Fruit fly (Drosophila melanogaster) whole organism, embryonic: ENCODE measurements around the gene Pex5.

Source experiments
- Ada2b ChIP-seq: fragments of 200-800 bp; sonication (Bioruptor generic); IDR thresholded peaks from 2 replicates; pipeline ENCODE4 v1.3.6; 2022; ENCODE audit warnings: missing biosample characterization, missing genetic modification characterization
- Bteb2 ChIP-seq: fragments of 200-800 bp; sonication (Bioruptor generic); optimal IDR thresholded peaks from 2 replicates; lab custom pipeline; 2016; ENCODE audit warnings: missing biosample characterization, missing genetic modification characterization
- CG1024 ChIP-seq: fragments of 200-800 bp; sonication (Bioruptor generic); IDR thresholded peaks from 2 replicates; pipeline ENCODE4 v1.3.6; 2022; ENCODE audit warnings: missing biosample characterization, missing genetic modification characterization
- CG10274 ChIP-seq: fragments of 200-800 bp; sonication (Bioruptor generic); optimal IDR thresholded peaks from 3 replicates; lab custom pipeline; 2017; ENCODE audit warnings: missing biosample characterization, mild to moderate bottlenecking, missing genetic modification characterization
- CG12071 ChIP-seq: fragments of 200-800 bp; sonication (Bioruptor generic); optimal IDR thresholded peaks from 3 replicates; lab custom pipeline; 2018; ENCODE audit warnings: missing biosample characterization, mild to moderate bottlenecking, missing genetic modification characterization
- CG12391 ChIP-seq: fragments of 200-800 bp; sonication (Bioruptor generic); optimal IDR thresholded peaks from 3 replicates; lab custom pipeline; 2018; ENCODE audit warnings: missing biosample characterization, mild to moderate bottlenecking, missing genetic modification characterization, moderate library complexity
- CG12659 ChIP-seq: fragments of 200-800 bp; sonication (Bioruptor generic); optimal IDR thresholded peaks from 3 replicates; lab custom pipeline; 2017; ENCODE audit warnings: mild to moderate bottlenecking, missing biosample characterization, missing genetic modification reagents, missing genetic modification characterization
- CG12744 ChIP-seq: fragments of 200-800 bp; sonication (Bioruptor generic); optimal IDR thresholded peaks from 2 replicates; lab custom pipeline; 2016; ENCODE audit warnings: missing biosample characterization, missing genetic modification characterization
- CG13424 ChIP-seq: fragments of 200-800 bp; sonication (Bioruptor generic); optimal IDR thresholded peaks from 2 replicates; lab custom pipeline; 2019; ENCODE audit warnings: missing biosample characterization, mild to moderate bottlenecking, missing genetic modification characterization, moderate library complexity
- CG13775 ChIP-seq: fragments of 200-800 bp; sonication (Bioruptor generic); optimal IDR thresholded peaks from 3 replicates; lab custom pipeline; 2017; ENCODE audit warnings: missing biosample characterization, mild to moderate bottlenecking, missing genetic modification characterization
- CG14014 ChIP-seq: fragments of 200-800 bp; sonication (Bioruptor generic); IDR thresholded peaks from 2 replicates; pipeline ENCODE4 v1.3.6; 2022; ENCODE audit warnings: missing biosample characterization, missing genetic modification characterization
- CG14860 ChIP-seq: fragments of 200-800 bp; sonication (Bioruptor generic); IDR thresholded peaks from 3 replicates; pipeline ENCODE4 v1.3.6; 2022; ENCODE audit warnings: missing biosample characterization, missing genetic modification characterization; ENCODE audit not compliant: partially characterized antibody
- CG14965 ChIP-seq: fragments of 200-800 bp; sonication (Bioruptor generic); optimal IDR thresholded peaks from 2 replicates; lab custom pipeline; 2016; ENCODE audit warnings: missing biosample characterization, missing genetic modification characterization, borderline replicate concordance
- CG15696 ChIP-seq: fragments of 200-800 bp; sonication (Bioruptor generic); optimal IDR thresholded peaks from 2 replicates; lab custom pipeline; 2019; ENCODE audit warnings: missing biosample characterization, mild to moderate bottlenecking, missing genetic modification characterization, moderate library complexity
- CG16813 ChIP-seq: fragments of 200-800 bp; sonication (Bioruptor generic); IDR thresholded peaks from 3 replicates; pipeline ENCODE4 v1.3.6; 2022; ENCODE audit warnings: missing biosample characterization, missing genetic modification characterization; ENCODE audit not compliant: partially characterized antibody
- CG16815 ChIP-seq: fragments of 200-800 bp; sonication (Bioruptor generic); optimal IDR thresholded peaks from 3 replicates; lab custom pipeline; 2017; ENCODE audit warnings: missing biosample characterization, mild to moderate bottlenecking, missing genetic modification characterization
- CG2712 ChIP-seq: fragments of 200-800 bp; optimal IDR thresholded peaks from 3 replicates; lab custom pipeline; 2019; ENCODE audit warnings: missing biosample characterization, mild to moderate bottlenecking, missing genetic modification characterization, moderate library complexity
- CG31441 ChIP-seq: fragments of 200-800 bp; sonication (Bioruptor generic); IDR thresholded peaks from 2 replicates; pipeline ENCODE4 v1.3.6; 2022; ENCODE audit warnings: missing biosample characterization, missing genetic modification characterization
- CG32772 ChIP-seq: fragments of 200-800 bp; sonication (Bioruptor generic); IDR thresholded peaks from 2 replicates; pipeline ENCODE4 v1.3.6; 2022; ENCODE audit warnings: missing biosample characterization, missing genetic modification characterization
- CG34224 ChIP-seq: fragments of 200-800 bp; sonication (Bioruptor generic); IDR thresholded peaks from 3 replicates; pipeline ENCODE4 v1.3.6; 2022; ENCODE audit warnings: missing biosample characterization, missing genetic modification characterization; ENCODE audit not compliant: partially characterized antibody
- CG3838 ChIP-seq: fragments of 200-800 bp; sonication (Bioruptor generic); optimal IDR thresholded peaks from 3 replicates; lab custom pipeline; 2016; ENCODE audit warnings: missing biosample characterization, missing genetic modification characterization
- CG4730 ChIP-seq: fragments of 200-800 bp; sonication (Bioruptor generic); IDR thresholded peaks from 2 replicates; pipeline ENCODE4 v1.3.6; 2022; ENCODE audit warnings: missing biosample characterization, missing genetic modification characterization
- CG6175 ChIP-seq: fragments of 200-800 bp; sonication (Bioruptor generic); IDR thresholded peaks from 3 replicates; pipeline ENCODE4 v1.3.6; 2022; ENCODE audit warnings: missing biosample characterization, missing genetic modification characterization
- CG6689 ChIP-seq: fragments of 200-800 bp; sonication (Bioruptor generic); IDR thresholded peaks from 2 replicates; pipeline ENCODE4 v1.3.6; 2022; ENCODE audit warnings: missing biosample characterization, missing genetic modification characterization
- CG7357 ChIP-seq: fragments of 200-800 bp; sonication (Bioruptor generic); IDR thresholded peaks from 3 replicates; pipeline ENCODE4 v1.3.6; 2022; ENCODE audit warnings: missing biosample characterization, missing genetic modification characterization
- CG7786 ChIP-seq: fragments of 200-800 bp; sonication (Bioruptor generic); optimal IDR thresholded peaks from 2 replicates; lab custom pipeline; 2016; ENCODE audit warnings: missing biosample characterization, missing genetic modification characterization
- Dbx ChIP-seq: fragments of 200-800 bp; sonication (Bioruptor generic); IDR thresholded peaks from 3 replicates; pipeline ENCODE4 v1.3.6; 2022; ENCODE audit warnings: missing biosample characterization, missing genetic modification characterization
- Dll ChIP-seq: fragments of 200-800 bp; sonication (Bioruptor generic); IDR thresholded peaks from 4 replicates; pipeline ENCODE4 v1.3.6; 2022; ENCODE audit warnings: missing biosample characterization, missing genetic modification characterization; ENCODE audit not compliant: partially characterized antibody
- E2f2 ChIP-seq: fragments of 200-800 bp; sonication (Bioruptor generic); IDR thresholded peaks from 2 replicates; pipeline ENCODE4 v1.3.6; 2022; ENCODE audit warnings: missing biosample characterization, missing genetic modification characterization
- Eip74EF ChIP-seq, 2 experiments: fragments of 200-800 bp in 1 of 2; fragments of >200 bp in 1 of 2; sonication (Bioruptor generic) in 1 of 2; optimal IDR thresholded peaks; 2 replicates each; lab custom pipeline; 2017 to 2019; ENCODE audit warnings: missing biosample characterization in 2 of 2, missing genetic modification characterization in 2 of 2, mild to moderate bottlenecking in 1 of 2, moderate library complexity in 1 of 2
- Ets65A ChIP-seq: fragments of 200-800 bp; sonication (Bioruptor generic); peaks from one replicate; lab custom pipeline; 2016; ENCODE audit warnings: missing biosample characterization, missing genetic modification characterization
- Jarid2 ChIP-seq: fragments of 200-800 bp; sonication (Bioruptor generic); optimal IDR thresholded peaks from 3 replicates; lab custom pipeline; 2017; ENCODE audit warnings: mild to moderate bottlenecking, missing biosample characterization, missing genetic modification reagents, missing genetic modification characterization
- Lim3 ChIP-seq: fragments of 200-800 bp; sonication (Bioruptor generic); IDR thresholded peaks from 2 replicates; pipeline ENCODE4 v1.3.6; 2022; ENCODE audit warnings: missing biosample characterization, missing genetic modification characterization
- Opbp ChIP-seq: fragments of 200-800 bp; sonication (Bioruptor generic); IDR thresholded peaks from 3 replicates; pipeline ENCODE4 v1.3.6; 2022; ENCODE audit warnings: missing biosample characterization, missing genetic modification characterization; ENCODE audit not compliant: partially characterized antibody
- Rx ChIP-seq: fragments of 200-800 bp; sonication (Bioruptor generic); IDR thresholded peaks from 2 replicates; pipeline ENCODE4 v1.3.6; 2022; ENCODE audit warnings: missing biosample characterization, missing genetic modification characterization
- Tbp ChIP-seq: fragments of >200 bp; optimal IDR thresholded peaks from 2 replicates; lab custom pipeline; 2018; ENCODE audit warnings: missing biosample characterization, missing genetic modification characterization
- ara ChIP-seq: fragments of 200-800 bp; sonication (Bioruptor generic); IDR thresholded peaks from 2 replicates; pipeline ENCODE4 v1.3.6; 2022; ENCODE audit warnings: missing biosample characterization, missing genetic modification characterization
- br ChIP-seq: fragments of >200 bp; optimal IDR thresholded peaks from 2 replicates; lab custom pipeline; 2017
- btn ChIP-seq: fragments of 200-800 bp; sonication (Bioruptor generic); optimal IDR thresholded peaks from 2 replicates; lab custom pipeline; 2016; ENCODE audit warnings: missing biosample characterization, missing genetic modification characterization
- chif ChIP-seq, 2 experiments: fragments of 200-800 bp; sonication (Bioruptor generic); optimal IDR thresholded peaks; 3 replicates each; lab custom pipeline; 2016; ENCODE audit warnings: missing biosample characterization in 2 of 2, missing genetic modification characterization in 2 of 2
- gem ChIP-seq: fragments of 200-800 bp; sonication (Bioruptor generic); optimal IDR thresholded peaks from 2 replicates; lab custom pipeline; 2019; ENCODE audit warnings: missing biosample characterization, mild to moderate bottlenecking, missing genetic modification characterization, moderate library complexity
- grn ChIP-seq: fragments of 200-800 bp; sonication (Bioruptor generic); optimal IDR thresholded peaks from 3 replicates; lab custom pipeline; 2017; ENCODE audit warnings: missing biosample characterization, missing genetic modification characterization
- gsb-n ChIP-seq: fragments of 200-800 bp; sonication (Bioruptor generic); optimal IDR thresholded peaks from 3 replicates; lab custom pipeline; 2018; ENCODE audit warnings: missing biosample characterization, mild to moderate bottlenecking, missing genetic modification characterization
- h ChIP-seq: fragments of >200 bp; optimal IDR thresholded peaks from 2 replicates; lab custom pipeline; 2017
- hb ChIP-seq: fragments of 200-800 bp; sonication (Bioruptor generic); IDR thresholded peaks from 3 replicates; pipeline ENCODE4 v1.3.6; 2022; ENCODE audit warnings: missing biosample characterization, missing genetic modification characterization; ENCODE audit not compliant: partially characterized antibody
- ken ChIP-seq: fragments of 200-800 bp; sonication (Bioruptor generic); IDR thresholded peaks from 3 replicates; pipeline ENCODE4 v1.3.6; 2022; ENCODE audit warnings: missing biosample characterization, missing genetic modification characterization
- luna ChIP-seq: fragments of 200-800 bp; sonication (Bioruptor generic); optimal IDR thresholded peaks from 2 replicates; lab custom pipeline; 2016; ENCODE audit warnings: missing biosample characterization, missing genetic modification characterization
- maf-S ChIP-seq: fragments of 200-800 bp; sonication (Bioruptor generic); optimal IDR thresholded peaks from 2 replicates; lab custom pipeline; 2016; ENCODE audit warnings: missing biosample characterization, missing genetic modification characterization
- org-1 ChIP-seq: fragments of 200-800 bp; sonication (Bioruptor generic); optimal IDR thresholded peaks from 2 replicates; lab custom pipeline; 2017; ENCODE audit warnings: missing biosample characterization, missing genetic modification characterization
- psq ChIP-seq: fragments of 200-800 bp; sonication (Bioruptor generic); optimal IDR thresholded peaks from 2 replicates; lab custom pipeline; 2017; ENCODE audit warnings: missing biosample characterization, missing genetic modification characterization
- repo ChIP-seq: fragments of 200-800 bp; sonication (Bioruptor generic); optimal IDR thresholded peaks from 2 replicates; lab custom pipeline; 2016; ENCODE audit warnings: missing biosample characterization, missing genetic modification characterization
- slp2 ChIP-seq: fragments of 200-800 bp; sonication (Bioruptor generic); optimal IDR thresholded peaks from 2 replicates; lab custom pipeline; 2016; ENCODE audit warnings: missing biosample characterization, missing genetic modification characterization
- tup ChIP-seq: fragments of 200-800 bp; sonication (Bioruptor generic); optimal IDR thresholded peaks from 2 replicates; lab custom pipeline; 2016; ENCODE audit warnings: missing biosample characterization, mild to moderate bottlenecking, missing genetic modification characterization, moderate library complexity

The Pex5 gene

dm6 chrX:1824610-1824948, 44.3 kb downstream of the Pex5 start (continued):
- no peak for TF ChIP-seq h (lab: Kevin White, UChicago)
- no peak for TF ChIP-seq CG3838 (GFP tag; lab: Kevin White, UChicago)
- no peak for TF ChIP-seq E2f2 (GFP tag; lab: Robert Waterston, UW)
- TF ChIP-seq grn (GFP tag; lab: Kevin White, UChicago), result no peak
- TF ChIP-seq chif (GFP tag; optimal IDR thresholded peaks at IDR 0.05; lab: Kevin White, UChicago), result no peak
- TF ChIP-seq CG14965 (GFP tag; lab: Kevin White, UChicago), result no peak
- TF ChIP-seq CG13424 (tag; lab: Kevin White, UChicago), result no peak
- TF ChIP-seq CG16813, result no peak
- TF ChIP-seq CG15696 (tag; lab: Kevin White, UChicago), result no peak
- TF ChIP-seq CG16815 (GFP tag; lab: Kevin White, UChicago), result no peak
- TF ChIP-seq org-1 (GFP tag; lab: Kevin White, UChicago), result peak; percentile 4
- TF ChIP-seq Dll (GFP tag; lab: Robert Waterston, UW), result no peak
- no peak for TF ChIP-seq CG12659 (GFP tag; lab: Kevin White, UChicago)
- TF ChIP-seq repo, result no peak
- TF ChIP-seq ken, result no peak
- TF ChIP-seq CG31441 (GFP tag; lab: Robert Waterston, UW), result no peak
- no peak for TF ChIP-seq CG7357 (GFP tag; lab: Robert Waterston, UW)
- no peak for TF ChIP-seq ara (GFP tag; lab: Robert Waterston, UW)
- TF ChIP-seq CG12071 (GFP tag; lab: Kevin White, UChicago), result no peak
- no peak for TF ChIP-seq CG12744 (GFP tag; lab: Kevin White, UChicago)
- TF ChIP-seq Jarid2 (GFP tag; lab: Kevin White, UChicago), result no peak
- TF ChIP-seq Rx (GFP tag; lab: Robert Waterston, UW), result no peak; the same call in 1 of the 2 replicates
- TF ChIP-seq Bteb2 (GFP tag; lab: Kevin White, UChicago), result no peak
- TF ChIP-seq CG1024 (GFP tag; lab: Robert Waterston, UW), result no peak
- TF ChIP-seq CG6175, result no peak
- no peak for TF ChIP-seq maf-S (GFP tag; lab: Kevin White, UChicago)
- TF ChIP-seq CG4730 (GFP tag; lab: Robert Waterston, UW), result no peak
- TF ChIP-seq gsb-n (tag; lab: Kevin White, UChicago), result no peak
- no peak for TF ChIP-seq CG12391 (tag; lab: Kevin White, UChicago)
- TF ChIP-seq CG10274 (GFP tag; lab: Kevin White, UChicago), result no peak
- no peak for TF ChIP-seq Opbp
- no peak for TF ChIP-seq CG34224 (GFP tag; lab: Robert Waterston, UW)
- no peak for TF ChIP-seq Tbp (GFP tag; lab: Kevin White, UChicago)
- TF ChIP-seq Ada2b (GFP tag; lab: Robert Waterston, UW), result peak; percentile 32; the same call in 1 of the 2 replicates
- no peak for TF ChIP-seq psq (GFP tag; lab: Kevin White, UChicago)
- no peak for TF ChIP-seq btn (GFP tag; lab: Kevin White, UChicago)
- 0 out of 3 replicates have a peak, but pooled peaks have one; percentile 22 for TF ChIP-seq Dbx (GFP tag; lab: Robert Waterston, UW)
- no peak for TF ChIP-seq Eip74EF (GFP tag; optimal IDR thresholded peaks at IDR 0.05; lab: Kevin White, UChicago)
- TF ChIP-seq CG13775 (GFP tag; lab: Kevin White, UChicago), result no peak
- TF ChIP-seq gem (tag; lab: Kevin White, UChicago), result peak; percentile 25
- TF ChIP-seq CG14014 (GFP tag; lab: Robert Waterston, UW), result no peak
- no peak for TF ChIP-seq CG2712
- TF ChIP-seq luna (GFP tag; lab: Kevin White, UChicago), result no peak
- TF ChIP-seq Ets65A (GFP tag; lab: Kevin White, UChicago), result no peak
- no peak for TF ChIP-seq br (lab: Kevin White, UChicago)
- peak; percentile 32; the same call in 1 of the 2 replicates for TF ChIP-seq CG32772 (GFP tag; lab: Robert Waterston, UW)
- no peak for TF ChIP-seq slp2 (GFP tag; lab: Kevin White, UChicago)
- no peak for TF ChIP-seq hb (GFP tag; lab: Robert Waterston, UW)
- no peak for TF ChIP-seq CG7786 (GFP tag; lab: Kevin White, UChicago)
- TF ChIP-seq CG14860, result no peak
- no peak for TF ChIP-seq Lim3
- no peak for TF ChIP-seq CG6689 (GFP tag; lab: Robert Waterston, UW)
- TF ChIP-seq tup (GFP tag; lab: Kevin White, UChicago), result no peak
